Fruit fly (Drosophila melanogaster) whole organism, embryonic: ENCODE data around the gene CG13917.

ENCODE experiments used
- Aef1 ChIP-seq: fragments of 200-800 bp; sonication (Bioruptor generic); IDR thresholded peaks from 3 replicates; pipeline ENCODE4 v1.3.6; 2022; ENCODE audit warnings: missing biosample characterization, missing genetic modification characterization
- BEAF-32 ChIP-seq: fragments of 200-800 bp; sonication (Bioruptor generic); optimal IDR thresholded peaks from 3 replicates; lab custom pipeline; 2017; ENCODE audit warnings: missing biosample characterization, missing genetic modification characterization, mild to moderate bottlenecking, moderate library complexity, missing genetic modification reagents
- CG10209 ChIP-seq: fragments of 200-800 bp; sonication (Bioruptor generic); optimal IDR thresholded peaks from 3 replicates; lab custom pipeline; 2017; ENCODE audit warnings: missing biosample characterization, mild to moderate bottlenecking, missing genetic modification characterization, missing genetic modification reagents
- CG10366 ChIP-seq: fragments of 200-800 bp; sonication (Bioruptor generic); IDR thresholded peaks from 2 replicates; pipeline ENCODE4 v1.3.6; 2022; ENCODE audit warnings: missing biosample characterization, missing genetic modification characterization
- CG10431 ChIP-seq: fragments of 200-800 bp; sonication (Bioruptor generic); optimal IDR thresholded peaks from 3 replicates; lab custom pipeline; 2018; ENCODE audit warnings: missing biosample characterization, mild to moderate bottlenecking, missing genetic modification characterization
- CG11247 ChIP-seq: fragments of 200-800 bp; sonication (Bioruptor generic); IDR thresholded peaks from 2 replicates; pipeline ENCODE4 v1.3.6; 2022; ENCODE audit warnings: missing biosample characterization, missing genetic modification characterization
- CG11456 ChIP-seq: fragments of 200-800 bp; sonication (Bioruptor generic); IDR thresholded peaks from 3 replicates; pipeline ENCODE4 v1.3.6; 2022; ENCODE audit warnings: missing biosample characterization, missing genetic modification characterization
- CG12155 ChIP-seq: fragments of 200-800 bp; sonication (Bioruptor generic); optimal IDR thresholded peaks from 3 replicates; lab custom pipeline; 2016; ENCODE audit warnings: missing biosample characterization, missing genetic modification characterization
- CG15073 ChIP-seq: fragments of 200-800 bp; sonication (Bioruptor generic); optimal IDR thresholded peaks from 2 replicates; lab custom pipeline; 2016; ENCODE audit warnings: missing biosample characterization, missing genetic modification characterization
- CG15479 ChIP-seq: fragments of 200-800 bp; sonication (Bioruptor generic); optimal IDR thresholded peaks from 3 replicates; lab custom pipeline; 2019; ENCODE audit warnings: missing biosample characterization, mild to moderate bottlenecking, missing genetic modification characterization, moderate library complexity
- CG16815 ChIP-seq: fragments of 200-800 bp; sonication (Bioruptor generic); optimal IDR thresholded peaks from 3 replicates; lab custom pipeline; 2017; ENCODE audit warnings: missing biosample characterization, mild to moderate bottlenecking, missing genetic modification characterization
- CG17802 ChIP-seq: fragments of 200-800 bp; sonication (Bioruptor generic); optimal IDR thresholded peaks from 2 replicates; lab custom pipeline; 2018; ENCODE audit warnings: missing biosample characterization, mild to moderate bottlenecking, missing genetic modification characterization, moderate library complexity
- CG18599 ChIP-seq: fragments of 200-800 bp; sonication (Bioruptor generic); optimal IDR thresholded peaks from 3 replicates; lab custom pipeline; 2017; ENCODE audit warnings: missing biosample characterization, missing genetic modification characterization, mild to moderate bottlenecking, moderate library complexity, missing genetic modification reagents
- CG32532 ChIP-seq: fragments of 200-800 bp; sonication (Bioruptor generic); IDR thresholded peaks from 2 replicates; pipeline ENCODE4 v1.3.6; 2022; ENCODE audit warnings: missing biosample characterization, missing genetic modification characterization
- CG3281 ChIP-seq: fragments of 200-800 bp; sonication (Bioruptor generic); optimal IDR thresholded peaks from 3 replicates; lab custom pipeline; 2017; ENCODE audit warnings: missing biosample characterization, mild to moderate bottlenecking, missing genetic modification characterization
- CG34376 ChIP-seq: fragments of 200-800 bp; sonication (Bioruptor generic); optimal IDR thresholded peaks from 2 replicates; lab custom pipeline; 2018; ENCODE audit warnings: missing biosample characterization, mild to moderate bottlenecking, missing genetic modification characterization
- CG34422 ChIP-seq: fragments of 200-800 bp; sonication (Bioruptor generic); IDR thresholded peaks from 3 replicates; pipeline ENCODE4 v1.3.6; 2022; ENCODE audit warnings: missing biosample characterization, missing genetic modification characterization
- CG4820 ChIP-seq: fragments of 200-800 bp; sonication (Bioruptor generic); optimal IDR thresholded peaks from 3 replicates; lab custom pipeline; 2016; ENCODE audit warnings: missing biosample characterization, missing genetic modification characterization
- CG8478 ChIP-seq: fragments of >200 bp; optimal IDR thresholded peaks from 2 replicates; lab custom pipeline; 2018
- CG8924 ChIP-seq: fragments of 200-800 bp; optimal IDR thresholded peaks from 3 replicates; lab custom pipeline; 2019; ENCODE audit warnings: missing biosample characterization, mild to moderate bottlenecking, missing genetic modification characterization, moderate library complexity
- D19A ChIP-seq: fragments of 200-800 bp; optimal IDR thresholded peaks from 3 replicates; lab custom pipeline; 2019; ENCODE audit warnings: missing biosample characterization, mild to moderate bottlenecking, missing genetic modification characterization, moderate library complexity
- Dref ChIP-seq: fragments of 200-800 bp; sonication (Bioruptor generic); IDR thresholded peaks from 2 replicates; pipeline ENCODE4 v1.3.6; 2022; ENCODE audit warnings: missing biosample characterization, missing genetic modification characterization
- E2f2 ChIP-seq: fragments of 200-800 bp; sonication (Bioruptor generic); IDR thresholded peaks from 2 replicates; pipeline ENCODE4 v1.3.6; 2022; ENCODE audit warnings: missing biosample characterization, missing genetic modification characterization
- Fer1 ChIP-seq: fragments of 200-800 bp; sonication (Bioruptor generic); optimal IDR thresholded peaks from 2 replicates; lab custom pipeline; 2017; ENCODE audit warnings: missing biosample characterization, mild to moderate bottlenecking, missing genetic modification characterization
- Hr51 ChIP-seq, 2 experiments: fragments of 200-800 bp; sonication (Bioruptor generic); optimal IDR thresholded peaks; 2 replicates in 1 of 2; 3 replicates in 1 of 2; lab custom pipeline; 2016 to 2018; ENCODE audit warnings: missing biosample characterization in 2 of 2, missing genetic modification characterization in 2 of 2, mild to moderate bottlenecking in 1 of 2, moderate library complexity in 1 of 2
- Jarid2 ChIP-seq: fragments of 200-800 bp; sonication (Bioruptor generic); optimal IDR thresholded peaks from 3 replicates; lab custom pipeline; 2017; ENCODE audit warnings: mild to moderate bottlenecking, missing biosample characterization, missing genetic modification reagents, missing genetic modification characterization
- Lim3 ChIP-seq: fragments of 200-800 bp; sonication (Bioruptor generic); IDR thresholded peaks from 2 replicates; pipeline ENCODE4 v1.3.6; 2022; ENCODE audit warnings: missing biosample characterization, missing genetic modification characterization
- Lpt ChIP-seq: fragments of >200 bp; optimal IDR thresholded peaks from 2 replicates; lab custom pipeline; 2018; ENCODE audit warnings: missing biosample characterization, missing genetic modification characterization
- Ssrp ChIP-seq: fragments of 200-800 bp; sonication (Bioruptor generic); optimal IDR thresholded peaks from 2 replicates; lab custom pipeline; 2018; ENCODE audit warnings: missing biosample characterization, mild to moderate bottlenecking, missing genetic modification characterization, moderate library complexity
- Usf ChIP-seq: fragments of 200-800 bp; sonication (Bioruptor generic); optimal IDR thresholded peaks from 2 replicates; lab custom pipeline; 2017; ENCODE audit warnings: missing genotype, missing biosample characterization, missing genetic modification characterization
- Xrp1 ChIP-seq: fragments of 200-800 bp; sonication (Bioruptor generic); IDR thresholded peaks from 2 replicates; pipeline ENCODE4 v1.3.6; 2022; ENCODE audit warnings: missing biosample characterization, missing genetic modification characterization
- abd-A ChIP-seq: fragments of 200-800 bp; sonication (Bioruptor generic); optimal IDR thresholded peaks from 3 replicates; lab custom pipeline; 2019; ENCODE audit warnings: missing biosample characterization, mild to moderate bottlenecking, missing genetic modification characterization, moderate library complexity
- bab2 ChIP-seq: fragments of 200-800 bp; sonication (Bioruptor generic); optimal IDR thresholded peaks from 2 replicates; lab custom pipeline; 2016; ENCODE audit warnings: missing biosample characterization, missing genetic modification characterization
- bigmax ChIP-seq: fragments of 200-800 bp; sonication (Bioruptor generic); optimal IDR thresholded peaks from 2 replicates; lab custom pipeline; 2018; ENCODE audit warnings: missing biosample characterization, mild to moderate bottlenecking, missing genetic modification characterization
- cato ChIP-seq: fragments of 200-800 bp; sonication (Bioruptor generic); optimal IDR thresholded peaks from 2 replicates; lab custom pipeline; 2016; ENCODE audit warnings: missing biosample characterization, missing genetic modification characterization, borderline replicate concordance
- cg ChIP-seq: fragments of 200-800 bp; sonication (Bioruptor generic); optimal IDR thresholded peaks from 3 replicates; lab custom pipeline; 2019; ENCODE audit warnings: missing biosample characterization, mild to moderate bottlenecking, missing genetic modification characterization, moderate library complexity
- eve ChIP-seq, 2 experiments: fragments of >200 bp; optimal IDR thresholded peaks; 2 replicates each; lab custom pipeline; 2017; ENCODE audit warnings: missing biosample characterization in 2 of 2, missing genetic modification characterization in 2 of 2
- fu2 ChIP-seq: fragments of 200-800 bp; sonication (Bioruptor generic); optimal IDR thresholded peaks from 2 replicates; lab custom pipeline; 2016; ENCODE audit warnings: missing biosample characterization, missing genetic modification characterization
- gcm2 ChIP-seq: fragments of 200-800 bp; sonication (Bioruptor generic); optimal IDR thresholded peaks from 2 replicates; lab custom pipeline; 2016; ENCODE audit warnings: missing biosample characterization, missing genetic modification characterization
- lola ChIP-seq, 3 experiments: fragments of >200 bp in 2 of 3; fragments of 200-800 bp in 1 of 3; sonication (Bioruptor generic) in 1 of 3; optimal IDR thresholded peaks; 2 replicates each; lab custom pipeline; 2017 to 2019; ENCODE audit warnings: missing biosample characterization in 3 of 3, missing genetic modification characterization in 3 of 3, mild to moderate bottlenecking in 1 of 3, moderate library complexity in 1 of 3
- nau ChIP-seq: fragments of 200-800 bp; sonication (Bioruptor generic); optimal IDR thresholded peaks from 3 replicates; lab custom pipeline; 2017; ENCODE audit warnings: missing biosample characterization, mild to moderate bottlenecking, missing genetic modification characterization, missing genetic modification reagents
- pita ChIP-seq: fragments of 200-800 bp; sonication (Bioruptor generic); optimal IDR thresholded peaks from 2 replicates; lab custom pipeline; 2017; ENCODE audit warnings: missing biosample characterization, mild to moderate bottlenecking, missing genetic modification characterization
- pzg ChIP-seq: fragments of 200-800 bp; sonication (Bioruptor generic); optimal IDR thresholded peaks from 3 replicates; lab custom pipeline; 2018; ENCODE audit warnings: missing biosample characterization, mild to moderate bottlenecking, missing genetic modification characterization, moderate library complexity
- run ChIP-seq: fragments of 200-800 bp; sonication (Bioruptor generic); optimal IDR thresholded peaks from 3 replicates; lab custom pipeline; 2018; ENCODE audit warnings: missing biosample characterization, mild to moderate bottlenecking, missing genetic modification characterization
- tgo ChIP-seq: fragments of 200-800 bp; sonication (Bioruptor generic); IDR thresholded peaks from 3 replicates; pipeline ENCODE4 v1.3.6; 2022; ENCODE audit warnings: missing biosample characterization, missing genetic modification characterization
- tin ChIP-seq: fragments of 200-800 bp; sonication (Bioruptor generic); optimal IDR thresholded peaks from 3 replicates; lab custom pipeline; 2016; ENCODE audit warnings: missing biosample characterization, missing genetic modification characterization
- tio ChIP-seq: fragments of 200-800 bp; sonication (Bioruptor generic); optimal IDR thresholded peaks from 2 replicates; lab custom pipeline; 2017; ENCODE audit warnings: missing biosample characterization, missing genetic modification characterization, inconsistent platforms
- vfl ChIP-seq: fragments of 200-800 bp; sonication (Bioruptor generic); optimal IDR thresholded peaks from 2 replicates; lab custom pipeline; 2016; ENCODE audit warnings: missing biosample characterization, missing genetic modification characterization
- wdn ChIP-seq: fragments of 200-800 bp; sonication (Bioruptor generic); IDR thresholded peaks from 2 replicates; pipeline ENCODE4 v1.3.6; 2022; ENCODE audit warnings: missing biosample characterization, missing genetic modification characterization
- zen ChIP-seq: fragments of 200-800 bp; sonication (Bioruptor generic); optimal IDR thresholded peaks from 3 replicates; lab custom pipeline; 2018; ENCODE audit warnings: missing biosample characterization, mild to moderate bottlenecking, missing genetic modification characterization, moderate library complexity
- zfh2 ChIP-seq: fragments of 200-800 bp; sonication (Bioruptor generic); optimal IDR thresholded peaks from 2 replicates; lab custom pipeline; 2016; ENCODE audit warnings: missing biosample characterization, missing genetic modification characterization

Gene CG13917

dm6 chr3L:1549148-1549547 lies 27.4 kb upstream of the CG13917 start (continued):
- no peak for TF ChIP-seq tin (GFP tag; lab: Kevin White, UChicago)
- no peak for TF ChIP-seq nau
- peak; percentile 33 for TF ChIP-seq cato
- TF ChIP-seq Usf (GFP tag; lab: Kevin White, UChicago): no peak
- no peak for TF ChIP-seq CG11247
- peak; percentile 11 for TF ChIP-seq CG18599 (GFP tag; lab: Kevin White, UChicago)
- no peak for TF ChIP-seq pzg (GFP tag; lab: Kevin White, UChicago)
- TF ChIP-seq pita: no peak
- TF ChIP-seq tio: peak; percentile 28
- TF ChIP-seq CG15479 (GFP tag; lab: Kevin White, UChicago): no peak
- no peak for TF ChIP-seq Dref (GFP tag; lab: Robert Waterston, UW)
- TF ChIP-seq Xrp1 (GFP tag; lab: Robert Waterston, UW): peak; percentile 53
- no peak for TF ChIP-seq wdn (GFP tag; lab: Robert Waterston, UW)
- TF ChIP-seq D19A (tag; lab: Kevin White, UChicago): no peak
- peak; percentile 49; the same call in 1 of the 3 replicates for TF ChIP-seq CG11456 (GFP tag; lab: Robert Waterston, UW)
- TF ChIP-seq cg (GFP tag; lab: Kevin White, UChicago): no peak
- TF ChIP-seq CG32532 (GFP tag; lab: Robert Waterston, UW): peak; percentile 50; the same call in 1 of the 2 replicates
- no peak for TF ChIP-seq Lpt (GFP tag; lab: Kevin White, UChicago)
- no peak for TF ChIP-seq BEAF-32 (GFP tag; lab: Kevin White, UChicago)
- no peak for TF ChIP-seq run (tag; lab: Kevin White, UChicago)
- TF ChIP-seq gcm2 (GFP tag; lab: Kevin White, UChicago): no peak
- no peak for TF ChIP-seq zen (tag; lab: Kevin White, UChicago)
- no peak for TF ChIP-seq CG17802
- no peak for TF ChIP-seq CG8478 (lab: Kevin White, UChicago)
- no peak for TF ChIP-seq abd-A (tag; lab: Kevin White, UChicago)
- TF ChIP-seq fu2 (GFP tag; lab: Kevin White, UChicago): no peak
- TF ChIP-seq Fer1: no peak
- TF ChIP-seq CG4820 (GFP tag; lab: Kevin White, UChicago): no peak
- no peak for TF ChIP-seq Aef1
- no peak for TF ChIP-seq CG34376 (GFP tag; lab: Kevin White, UChicago)
- no peak for TF ChIP-seq eve (GFP tag; optimal IDR thresholded peaks at IDR 0.05; lab: Kevin White, UChicago)
- TF ChIP-seq vfl: no peak
- TF ChIP-seq CG10431: no peak
- TF ChIP-seq lola (GFP tag; optimal IDR thresholded peaks at IDR 0.05; lab: Kevin White, UChicago): no peak
- no peak for TF ChIP-seq bigmax
- TF ChIP-seq CG8924 (tag; lab: Kevin White, UChicago): no peak
- TF ChIP-seq Jarid2 (GFP tag; lab: Kevin White, UChicago): peak; percentile 3
- TF ChIP-seq Ssrp (tag; lab: Kevin White, UChicago): peak; percentile 35
- peak; percentile 6 for TF ChIP-seq CG3281 (GFP tag; lab: Kevin White, UChicago)
- no peak for TF ChIP-seq Lim3 (GFP tag; lab: Robert Waterston, UW)
- TF ChIP-seq bab2 (GFP tag; lab: Kevin White, UChicago): peak; percentile 20
- no peak for TF ChIP-seq CG16815 (GFP tag; lab: Kevin White, UChicago)
- TF ChIP-seq CG34422: peak; percentile 18; the same call in 1 of the 3 replicates
- TF ChIP-seq CG10366 (GFP tag; lab: Robert Waterston, UW): peak; percentile 25
- TF ChIP-seq Hr51 (GFP tag; optimal IDR thresholded peaks at IDR 0.05; lab: Kevin White, UChicago): peak in 1 of 2 experiments; percentile 36
- no peak; the same call in 2 of the 3 replicates for TF ChIP-seq tgo (GFP tag; lab: Robert Waterston, UW)
- TF ChIP-seq CG12155 (GFP tag; lab: Kevin White, UChicago): peak; percentile 5
- no peak for TF ChIP-seq CG10209 (GFP tag; lab: Kevin White, UChicago)
- TF ChIP-seq CG15073 (GFP tag; lab: Kevin White, UChicago): no peak
- no peak for TF ChIP-seq zfh2 (GFP tag; lab: Kevin White, UChicago)
- TF ChIP-seq E2f2 (GFP tag; lab: Robert Waterston, UW): 0 out of 2 replicates have a peak, but pooled peaks have one; percentile 7
